Fruit fly (Drosophila melanogaster): ENCODE measurements around the gene Tpt.

- TF ChIP-seq gl (tag; optimal IDR thresholded peaks at IDR 0.05) = no peak
- TF ChIP-seq CG12605 (GFP tag; IDR thresholded peaks at IDR 0.05) = no peak
- TF ChIP-seq EcR (GFP tag; optimal IDR thresholded peaks at IDR 0.05) = no peak
- TF ChIP-seq Ets98B (GFP tag; IDR thresholded peaks at IDR 0.05) = no peak
- no peak for TF ChIP-seq CG4496 (GFP tag; IDR thresholded peaks at IDR 0.05)
- TF ChIP-seq CG32121 (GFP tag; IDR thresholded peaks at IDR 0.05) = no peak
- TF ChIP-seq CG8159 (tag; optimal IDR thresholded peaks at IDR 0.05) = no peak
- TF ChIP-seq CG8301 (tag; optimal IDR thresholded peaks at IDR 0.05) = no peak
- TF ChIP-seq CG9948 (tag; optimal IDR thresholded peaks at IDR 0.05) = no peak
- no peak for TF ChIP-seq fd96Ca (GFP tag; IDR thresholded peaks at IDR 0.05)
- no peak for TF ChIP-seq CG15710 (tag; optimal IDR thresholded peaks at IDR 0.05)
Observed at dm6 chr3L:8379161-8379560, 25.9 kb downstream of the Tpt start.

Measured in whole organism, pupa.